Worm (Caenorhabditis elegans) whole organism, L4 larva: ENCODE results near the gene mrps-9.

Experiments
- cey-2 ChIP-seq: sonication (generic microtip); optimal IDR thresholded peaks from 3 replicates; lab custom pipeline; 2017; ENCODE audit warnings: missing genetic modification characterization, mild to moderate bottlenecking, missing compliant biosample characterization, antibody characterized with exemption, borderline replicate concordance; ENCODE audit not compliant: insufficient read depth
- dmd-6 ChIP-seq: fragments of 200-800 bp; sonication (Bioruptor generic); IDR thresholded peaks from 2 replicates; pipeline ENCODE4 v1.3.6; 2022; ENCODE audit warnings: missing genetic modification reagents, missing genetic modification characterization, missing compliant biosample characterization
- madf-9 ChIP-seq: fragments of 200-800 bp; sonication (Bioruptor generic); conservative IDR thresholded peaks from 2 replicates; pipeline ENCODE4 v1.3.6; 2022; ENCODE audit warnings: missing genetic modification reagents, missing genetic modification characterization, missing compliant biosample characterization
- snpc-4 ChIP-seq: fragments of 150-350 bp; optimal IDR thresholded peaks from 2 replicates; lab custom pipeline; 2014; ENCODE audit warnings: missing biosample characterization, missing genetic modification characterization
- ztf-11 ChIP-seq: fragments of 150-350 bp; optimal IDR thresholded peaks from 2 replicates; lab custom pipeline; 2014; ENCODE audit warnings: missing biosample characterization, missing genetic modification characterization

ce11 chrIII:8262599-8262998, 3.3 kb upstream of the mrps-9 start:
- TF ChIP-seq dmd-6 (no peak), ztf-11 (no peak), snpc-4 (tag; lab: Kevin White, UChicago) (no peak), madf-9 (GFP tag; lab: Robert Waterston, UW) (no peak), cey-2 (tag; lab: Kevin White, UChicago) (no peak)
